Fruit fly (Drosophila melanogaster): ENCODE data around the gene ImpE2.

ImpE2 gene

DNA sequence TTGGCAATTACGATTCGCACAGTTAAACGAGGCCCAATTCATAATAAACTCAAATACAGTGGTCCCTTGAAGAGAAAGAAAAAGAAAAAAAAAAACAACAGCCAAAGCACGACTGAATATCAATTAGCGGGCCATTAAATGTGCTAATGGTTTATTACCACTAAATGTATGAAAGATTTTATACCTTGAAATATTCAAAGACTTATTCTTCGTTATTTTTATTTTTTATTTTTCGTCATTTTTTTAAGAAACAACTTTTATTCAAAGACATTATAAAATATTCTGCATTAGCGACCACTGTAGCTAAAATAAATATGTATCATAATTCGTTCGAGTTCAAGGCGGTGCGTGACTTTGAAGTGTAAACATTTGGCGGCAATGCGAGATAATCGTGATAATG lies 31.7 kb upstream of the ImpE2 start (continued):
- TF ChIP-seq OdsH (GFP tag; optimal IDR thresholded peaks at IDR 0.05): no peak
- TF ChIP-seq CG16779 (tag; optimal IDR thresholded peaks at IDR 0.05): no peak
- no peak for TF ChIP-seq CG6792 (GFP tag; optimal IDR thresholded peaks at IDR 0.05)
- no peak for TF ChIP-seq fd85E (GFP tag; optimal IDR thresholded peaks at IDR 0.05)
- peak; percentile 23 for TF ChIP-seq Sox14 (GFP tag; optimal IDR thresholded peaks at IDR 0.05)
- no peak for TF ChIP-seq CG1621 (tag; optimal IDR thresholded peaks at IDR 0.05)
- peak; percentile 21 for TF ChIP-seq Ets21C (GFP tag; optimal IDR thresholded peaks at IDR 0.05)
- TF ChIP-seq net (GFP tag; optimal IDR thresholded peaks at IDR 0.05): no peak
- peak; percentile 41 for TF ChIP-seq lz (GFP tag; optimal IDR thresholded peaks at IDR 0.05)
- TF ChIP-seq CG8119 (GFP tag; IDR thresholded peaks at IDR 0.05): no peak
- peak; percentile 57 for TF ChIP-seq CG31627 (GFP tag; optimal IDR thresholded peaks at IDR 0.05)
- TF ChIP-seq Eip78C (GFP tag): peak; percentile 84
- no peak for TF ChIP-seq Eip93F (GFP tag; optimal IDR thresholded peaks at IDR 0.05)
- no peak for TF ChIP-seq Hr38 (GFP tag; optimal IDR thresholded peaks at IDR 0.05)
- peak; percentile 51 for TF ChIP-seq Sox102F (GFP tag; optimal IDR thresholded peaks at IDR 0.05)
- no peak for TF ChIP-seq fd59A (GFP tag; optimal IDR thresholded peaks at IDR 0.05)
- TF ChIP-seq achi (GFP tag; optimal IDR thresholded peaks at IDR 0.05): peak; percentile 19
- TF ChIP-seq Lpt (GFP tag; optimal IDR thresholded peaks at IDR 0.05): no peak
- no peak for TF ChIP-seq CG6854 (GFP tag; optimal IDR thresholded peaks at IDR 0.05)
- TF ChIP-seq CG3919 (GFP tag; optimal IDR thresholded peaks at IDR 0.05): no peak
- TF ChIP-seq ss (GFP tag; optimal IDR thresholded peaks at IDR 0.05): no peak
- no peak for TF ChIP-seq Eip75B (GFP tag; optimal IDR thresholded peaks at IDR 0.05)
- TF ChIP-seq CG8319 (GFP tag; optimal IDR thresholded peaks at IDR 0.05): no peak
- peak; percentile 56 for TF ChIP-seq Smox (GFP tag; optimal IDR thresholded peaks at IDR 0.05)
- no peak for TF ChIP-seq CG10669 (GFP tag; optimal IDR thresholded peaks at IDR 0.05)
- TF ChIP-seq topi (GFP tag; optimal IDR thresholded peaks at IDR 0.05): peak; percentile 52
- peak; percentile 27 for TF ChIP-seq CG32006 (GFP tag; optimal IDR thresholded peaks at IDR 0.05)
- no peak for TF ChIP-seq dac (GFP tag; optimal IDR thresholded peaks at IDR 0.05)
- no peak for TF ChIP-seq CG10631 (GFP tag; optimal IDR thresholded peaks at IDR 0.05)
- no peak for TF ChIP-seq spab (GFP tag; optimal IDR thresholded peaks at IDR 0.05)
- no peak for TF ChIP-seq salr (GFP tag; optimal IDR thresholded peaks at IDR 0.05)
- no peak for TF ChIP-seq CG11902 (GFP tag; optimal IDR thresholded peaks at IDR 0.05)
- TF ChIP-seq Sox15 (GFP tag; optimal IDR thresholded peaks at IDR 0.05): no peak
- TF ChIP-seq Met (GFP tag; optimal IDR thresholded peaks at IDR 0.05): peak; percentile 66

DNA sequence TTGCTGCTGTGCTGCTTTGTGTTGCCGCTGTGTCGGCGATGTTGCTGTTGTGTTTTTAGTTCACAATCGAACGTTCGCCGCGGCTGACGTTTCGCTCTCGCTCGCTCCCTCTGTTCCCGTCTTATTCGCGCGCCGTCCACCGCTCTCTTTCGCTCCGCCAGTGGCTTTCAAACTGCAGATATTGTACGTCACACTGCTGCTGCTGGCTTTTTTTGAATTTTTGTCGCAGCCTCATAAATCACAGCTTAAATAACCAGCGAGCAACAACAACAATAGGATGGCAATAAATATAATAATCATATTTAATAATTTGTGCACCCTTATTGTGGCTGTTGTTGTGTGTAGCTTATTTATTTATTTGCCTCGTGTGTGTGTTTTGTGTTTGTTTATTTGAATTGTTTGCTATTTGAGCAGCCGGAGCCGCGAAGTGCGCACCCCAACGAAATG lies 31.1 kb upstream of the ImpE2 start:
- TF ChIP-seq spab (GFP tag; optimal IDR thresholded peaks at IDR 0.05) (no peak), OdsH (GFP tag; optimal IDR thresholded peaks at IDR 0.05) (no peak), Hr4 (GFP tag; optimal IDR thresholded peaks at IDR 0.05) (no peak), CG6808 (GFP tag; optimal IDR thresholded peaks at IDR 0.05) (no peak), CG6854 (GFP tag; optimal IDR thresholded peaks at IDR 0.05) (peak; percentile 54), CG9139 (GFP tag; optimal IDR thresholded peaks at IDR 0.05) (peak; percentile 15), eg (GFP tag; IDR thresholded peaks at IDR 0.05) (peak; percentile 50), vri (GFP tag; optimal IDR thresholded peaks at IDR 0.05) (peak; percentile 43), Ets96B (tag; optimal IDR thresholded peaks at IDR 0.05) (no peak), CG11294 (GFP tag; IDR thresholded peaks at IDR 0.05) (peak; percentile 6; the same call in 1 of the 2 replicates), dsx (GFP tag; optimal IDR thresholded peaks at IDR 0.05; ENCODE audit: poor library complexity, severe bottlenecking) (peak; percentile 15), CG16779 (tag; optimal IDR thresholded peaks at IDR 0.05) (peak; percentile 36), svp (GFP tag) (peak; percentile 67), ss (GFP tag; optimal IDR thresholded peaks at IDR 0.05) (peak in 1 of 2 experiments; percentile 33), fkh (GFP tag; optimal IDR thresholded peaks at IDR 0.05) (peak; percentile 90), CG11902 (GFP tag; optimal IDR thresholded peaks at IDR 0.05) (no peak), CG15336 (GFP tag; IDR thresholded peaks at IDR 0.05) (peak; percentile 6; the same call in 1 of the 2 replicates), CG6163 (GFP tag; IDR thresholded peaks at IDR 0.05) (peak; percentile 20; the same call in 1 of the 3 replicates), CG6792 (GFP tag; optimal IDR thresholded peaks at IDR 0.05) (no peak), CG8119 (GFP tag; IDR thresholded peaks at IDR 0.05) (no peak), CG1621 (tag; optimal IDR thresholded peaks at IDR 0.05) (peak; percentile 47)

Data from whole organism, prepupa.